Worm (Caenorhabditis elegans): ENCODE data around the gene W08G11.1.

Gene W08G11.1

DNA sequence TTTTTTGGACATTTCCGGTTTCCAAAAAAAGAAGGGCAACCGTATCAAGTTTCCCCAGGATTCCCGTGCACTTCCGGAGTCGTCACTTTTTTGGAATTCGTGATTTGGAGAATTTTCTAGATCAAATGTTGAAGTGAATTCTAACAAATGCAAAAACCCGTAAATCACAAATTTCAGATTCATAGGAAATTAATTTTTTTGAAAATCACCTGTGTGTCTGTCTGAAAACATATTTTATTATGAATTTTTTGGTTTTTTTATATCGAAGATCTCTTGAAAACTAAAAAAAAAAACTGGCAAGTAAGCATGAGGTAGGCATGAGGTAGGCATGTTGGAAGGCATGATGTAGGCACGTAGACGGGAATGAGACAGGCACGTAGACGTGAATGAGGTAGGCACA is 3.2 kb downstream of the W08G11.1 start:
- no peak for TF ChIP-seq elt-3 (tag; optimal IDR thresholded peaks at IDR 0.05)
- TF ChIP-seq zag-1 (tag; optimal IDR thresholded peaks at IDR 0.05) = no peak
- no peak for TF ChIP-seq peb-1 (tag; optimal IDR thresholded peaks at IDR 0.05)
- TF ChIP-seq nhr-10 (tag; optimal IDR thresholded peaks at IDR 0.05) = no peak

DNA sequence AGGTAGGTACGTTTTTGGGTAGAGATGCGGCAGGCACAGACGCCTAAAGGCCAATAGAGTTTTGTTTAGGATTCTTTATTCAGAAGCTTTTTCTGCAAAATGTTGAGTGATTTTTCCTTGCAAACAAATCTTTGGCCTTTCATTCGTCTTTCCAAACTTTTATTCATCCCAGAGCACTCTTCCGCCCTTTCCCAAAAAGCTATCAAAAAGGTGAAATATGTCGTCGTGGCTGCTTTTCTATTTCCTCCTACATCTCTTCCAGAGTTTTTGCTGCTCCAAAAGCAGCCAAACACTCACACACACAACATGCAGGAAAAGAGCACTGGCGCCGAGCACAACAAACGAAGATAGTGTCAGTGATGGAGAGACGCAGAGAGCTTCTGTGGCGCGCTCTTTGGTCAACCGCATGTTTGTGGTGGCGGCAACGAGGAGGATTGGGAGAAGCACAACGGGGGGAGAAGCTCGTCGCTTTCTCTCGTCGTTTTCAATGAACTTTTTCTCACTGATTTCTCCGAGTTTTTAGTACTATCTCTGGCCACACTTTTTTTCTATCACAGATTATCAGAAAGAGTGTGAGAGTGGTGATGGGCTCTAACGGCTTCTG is 4.0 kb downstream of the W08G11.1 start:
- TF ChIP-seq nhr-129 (tag; optimal IDR thresholded peaks at IDR 0.05) (peak; percentile 72), mbf-1 (tag; optimal IDR thresholded peaks at IDR 0.05) (no peak), C34F6.9 (tag; optimal IDR thresholded peaks at IDR 0.05) (peak; percentile 63), lin-11 (tag; optimal IDR thresholded peaks at IDR 0.05) (peak; percentile 29), elt-3 (tag; optimal IDR thresholded peaks at IDR 0.05) (no peak), fos-1 (tag; optimal IDR thresholded peaks at IDR 0.05) (peak; percentile 52), sma-9 (GFP tag; optimal IDR thresholded peaks at IDR 0.05) (peak; percentile 60), sma-9 (tag; optimal IDR thresholded peaks at IDR 0.05) (no peak), ceh-16 (tag; optimal IDR thresholded peaks at IDR 0.05) (no peak), gmeb-1 (tag; optimal IDR thresholded peaks at IDR 0.05) (peak; percentile 41), F13H6.1 (tag; optimal IDR thresholded peaks at IDR 0.05) (peak; percentile 71), Y55F3AM.14 (GFP tag; optimal IDR thresholded peaks at IDR 0.05) (peak; percentile 19), lin-39 (tag; optimal IDR thresholded peaks at IDR 0.05) (no peak), aly-2 (tag; optimal IDR thresholded peaks at IDR 0.05) (no peak), unc-55 (GFP tag; optimal IDR thresholded peaks at IDR 0.05) (peak; percentile 78), lsy-2 (tag; optimal IDR thresholded peaks at IDR 0.05) (peak in 1 of 2 experiments; percentile 50), peb-1 (tag; optimal IDR thresholded peaks at IDR 0.05) (no peak), snpc-4 (tag; optimal IDR thresholded peaks at IDR 0.05) (peak; percentile 11), crh-2 (tag; optimal IDR thresholded peaks at IDR 0.05) (peak; percentile 29), mdl-1 (tag; optimal IDR thresholded peaks at IDR 0.05) (peak in 1 of 2 experiments; percentile 43), lin-13 (GFP tag; optimal IDR thresholded peaks at IDR 0.05) (peak; percentile 20)

DNA sequence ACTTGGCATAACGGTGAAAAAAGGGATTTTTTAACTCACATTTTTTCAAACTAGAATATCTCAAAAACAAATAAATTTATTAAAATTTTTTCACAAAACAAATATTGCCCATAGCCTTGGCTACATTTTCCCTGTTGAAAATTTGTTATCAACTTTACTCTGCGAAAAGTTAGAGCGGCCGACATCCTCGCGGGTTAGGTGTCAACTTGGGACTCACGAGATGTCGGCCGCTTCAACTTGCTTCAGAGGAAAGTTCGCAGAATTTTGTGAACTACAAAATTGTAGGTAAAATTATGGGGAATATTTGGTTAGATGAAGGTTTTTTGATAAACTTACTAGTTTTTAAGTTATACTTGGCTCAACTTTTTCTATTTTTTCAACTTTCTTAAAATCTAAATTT is 4.9 kb downstream of the W08G11.1 start:
- TF ChIP-seq nhr-25 (tag; optimal IDR thresholded peaks at IDR 0.05) (no peak), snpc-4 (tag; optimal IDR thresholded peaks at IDR 0.05) (peak; percentile 88)

DNA sequence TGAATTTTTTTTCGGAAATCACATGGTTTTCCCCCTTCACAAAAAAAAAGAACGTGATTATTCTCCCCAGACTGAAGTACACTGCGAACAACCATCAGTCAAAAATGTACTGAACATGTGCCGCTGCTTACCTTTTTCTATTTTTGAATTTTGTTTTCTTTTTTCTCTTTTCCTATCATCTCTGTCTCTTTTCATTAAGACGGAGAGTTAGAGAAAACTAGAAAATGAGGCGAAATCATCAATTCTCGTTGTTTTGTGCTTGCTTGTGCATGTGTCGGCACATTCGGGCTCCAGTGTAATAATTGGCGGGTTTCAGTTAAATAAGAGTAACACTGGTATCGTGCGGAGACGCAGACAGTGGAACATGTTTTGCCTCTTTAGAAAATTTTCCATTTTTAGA is 5.4 kb downstream of the W08G11.1 start:
- TF ChIP-seq nhr-25 (tag; optimal IDR thresholded peaks at IDR 0.05) (no peak), C34F6.9 (tag; optimal IDR thresholded peaks at IDR 0.05) (peak; percentile 59), lin-39 (tag; optimal IDR thresholded peaks at IDR 0.05) (no peak), nhr-10 (tag; optimal IDR thresholded peaks at IDR 0.05) (no peak), snpc-4 (tag; optimal IDR thresholded peaks at IDR 0.05) (peak; percentile 57), unc-55 (GFP tag; optimal IDR thresholded peaks at IDR 0.05) (peak; percentile 45), gmeb-1 (tag; optimal IDR thresholded peaks at IDR 0.05) (peak; percentile 2), mab-5 (tag; optimal IDR thresholded peaks at IDR 0.05) (no peak), sma-9 (GFP tag; optimal IDR thresholded peaks at IDR 0.05) (peak; percentile 70), sma-9 (tag; optimal IDR thresholded peaks at IDR 0.05) (no peak), nhr-77 (tag; optimal IDR thresholded peaks at IDR 0.05) (no peak), F13H6.1 (tag; optimal IDR thresholded peaks at IDR 0.05) (peak; percentile 56), ztf-1 (GFP tag; conservative IDR thresholded peaks at IDR 0.05) (no peak), ceh-82 (tag; optimal IDR thresholded peaks at IDR 0.05) (no peak), skn-1 (tag; optimal IDR thresholded peaks at IDR 0.05) (peak; percentile 34), peb-1 (tag; optimal IDR thresholded peaks at IDR 0.05) (no peak), nhr-23 (tag; optimal IDR thresholded peaks at IDR 0.05) (no peak), nhr-129 (tag; optimal IDR thresholded peaks at IDR 0.05) (peak; percentile 68), zag-1 (tag; optimal IDR thresholded peaks at IDR 0.05) (no peak), ztf-4 (tag; optimal IDR thresholded peaks at IDR 0.05) (no peak), mdl-1 (tag; optimal IDR thresholded peaks at IDR 0.05) (peak in 1 of 2 experiments; percentile 64), lsy-2 (tag; optimal IDR thresholded peaks at IDR 0.05) (peak in 1 of 2 experiments; percentile 55), mbf-1 (tag; optimal IDR thresholded peaks at IDR 0.05) (no peak), lin-13 (GFP tag; optimal IDR thresholded peaks at IDR 0.05) (no peak), nhr-21 (tag; optimal IDR thresholded peaks at IDR 0.05) (no peak)

DNA sequence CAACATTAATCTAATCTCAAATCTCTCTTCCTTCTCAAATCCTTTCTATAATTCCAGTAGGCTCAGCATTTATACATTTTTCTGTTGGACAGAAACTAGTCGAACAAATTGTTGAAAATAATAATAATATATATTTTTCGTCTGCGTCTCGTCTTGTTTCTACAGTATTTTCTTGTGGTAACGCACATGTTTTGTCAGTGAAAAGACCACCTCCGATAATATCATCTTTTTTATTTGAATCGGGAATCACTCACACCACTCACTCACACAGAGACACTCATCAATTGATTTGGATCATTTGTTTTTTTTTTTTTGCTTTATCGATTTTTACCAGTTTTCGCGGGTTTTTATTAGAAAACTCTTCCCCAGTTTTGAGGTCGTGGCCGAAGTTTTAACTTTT is 7.8 kb downstream of the W08G11.1 start:
- TF ChIP-seq nhr-25 (tag; optimal IDR thresholded peaks at IDR 0.05) = no peak
- no peak for TF ChIP-seq nhr-11 (tag; optimal IDR thresholded peaks at IDR 0.05)
- peak; percentile 3 for TF ChIP-seq nhr-129 (tag; optimal IDR thresholded peaks at IDR 0.05)
- no peak for TF ChIP-seq egl-27 (tag; optimal IDR thresholded peaks at IDR 0.05)
- TF ChIP-seq nhr-10 (tag; optimal IDR thresholded peaks at IDR 0.05) = no peak
- TF ChIP-seq snpc-4 (tag; optimal IDR thresholded peaks at IDR 0.05) = no peak

Data from whole organism, L2 larva.